Worm (Caenorhabditis elegans) whole organism, L3 larva: ENCODE results near the gene sptf-2.

ENCODE experiments used
- R02D3.7 ChIP-seq: fragments of 150-350 bp; optimal IDR thresholded peaks from 2 replicates; lab custom pipeline; 2014; ENCODE audit warnings: missing biosample characterization, missing genetic modification characterization
- ZK546.5 ChIP-seq: sonication (generic microtip); optimal IDR thresholded peaks from 2 replicates; lab custom pipeline; 2017; ENCODE audit warnings: missing biosample characterization, missing genetic modification characterization
- aly-2 ChIP-seq: fragments of 150-350 bp; optimal IDR thresholded peaks from 2 replicates; lab custom pipeline; 2014; ENCODE audit warnings: missing biosample characterization, missing genetic modification characterization
- ceh-28 ChIP-seq: fragments of 150-350 bp; optimal IDR thresholded peaks from 2 replicates; lab custom pipeline; 2014; ENCODE audit warnings: missing biosample characterization, missing genetic modification reagents, missing genetic modification characterization
- ceh-9 ChIP-seq: sonication (generic microtip); optimal IDR thresholded peaks from 2 replicates; lab custom pipeline; 2018; ENCODE audit warnings: missing biosample characterization, missing genetic modification characterization
- daf-12 ChIP-seq: fragments of 150-350 bp; optimal IDR thresholded peaks from 2 replicates; lab custom pipeline; 2014; ENCODE audit warnings: missing biosample characterization, missing genetic modification reagents, missing genetic modification characterization
- egl-27 ChIP-seq: sonication (generic microtip); optimal IDR thresholded peaks from 4 replicates; lab custom pipeline; 2017; ENCODE audit warnings: missing biosample characterization, missing genetic modification reagents, missing genetic modification characterization
- egl-5 ChIP-seq: fragments of 150-350 bp; optimal IDR thresholded peaks from 2 replicates; lab custom pipeline; 2017; ENCODE audit warnings: missing biosample characterization, missing genetic modification reagents, missing genetic modification characterization, inconsistent platforms
- elt-1 ChIP-seq: fragments of 150-350 bp; optimal IDR thresholded peaks from 2 replicates; lab custom pipeline; 2014; ENCODE audit warnings: missing biosample characterization, missing genetic modification characterization
- elt-2 ChIP-seq: sonication (generic microtip); optimal IDR thresholded peaks from 2 replicates; lab custom pipeline; 2016; ENCODE audit warnings: missing genetic modification reagents, mild to moderate bottlenecking, missing genetic modification characterization, missing compliant biosample characterization
- fkh-2 ChIP-seq: fragments of 150-350 bp; optimal IDR thresholded peaks from 2 replicates; lab custom pipeline; 2014; ENCODE audit warnings: missing biosample characterization, missing genetic modification reagents, missing genetic modification characterization
- fos-1 ChIP-seq: fragments of 150-350 bp; optimal IDR thresholded peaks from 2 replicates; lab custom pipeline; 2014; ENCODE audit warnings: missing biosample characterization, missing genetic modification characterization
- hmg-11 ChIP-seq: sonication (generic microtip); optimal IDR thresholded peaks from 2 replicates; lab custom pipeline; 2016; ENCODE audit warnings: missing genetic modification characterization, missing compliant biosample characterization
- jun-1 ChIP-seq: fragments of 150-350 bp; optimal IDR thresholded peaks from 2 replicates; lab custom pipeline; 2014; ENCODE audit warnings: missing biosample characterization, missing genetic modification reagents, missing genetic modification characterization
- lin-15B ChIP-seq: fragments of 150-350 bp; optimal IDR thresholded peaks from 2 replicates; lab custom pipeline; 2014; ENCODE audit warnings: missing biosample characterization, missing genetic modification characterization
- mdl-1 ChIP-seq: fragments of 150-350 bp; optimal IDR thresholded peaks from 2 replicates; lab custom pipeline; 2014; ENCODE audit warnings: missing biosample characterization, missing genetic modification characterization
- mml-1 ChIP-seq: fragments of 150-350 bp; sonication (generic microtip); optimal IDR thresholded peaks from 3 replicates; lab custom pipeline; 2014; ENCODE audit warnings: missing biosample characterization, missing genetic modification characterization
- nfya-1 ChIP-seq: sonication (generic microtip); optimal IDR thresholded peaks from 2 replicates; lab custom pipeline; 2017; ENCODE audit warnings: missing genetic modification characterization, mild to moderate bottlenecking, missing compliant biosample characterization, antibody characterized with exemption, moderate library complexity; ENCODE audit not compliant: insufficient read depth
- nhr-12 ChIP-seq: fragments of 150-350 bp; optimal IDR thresholded peaks from 2 replicates; lab custom pipeline; 2014; ENCODE audit warnings: missing biosample characterization, missing genetic modification characterization
- nhr-23 ChIP-seq: fragments of 150-350 bp; optimal IDR thresholded peaks from 2 replicates; lab custom pipeline; 2014; ENCODE audit warnings: missing biosample characterization, missing genetic modification reagents, missing genetic modification characterization
- nhr-237 ChIP-seq: fragments of 150-350 bp; optimal IDR thresholded peaks from 2 replicates; lab custom pipeline; 2014; ENCODE audit warnings: missing biosample characterization, missing genetic modification characterization
- nhr-25 ChIP-seq: sonication (generic microtip); optimal IDR thresholded peaks from 2 replicates; lab custom pipeline; 2017; ENCODE audit warnings: missing biosample characterization, missing genetic modification characterization
- nhr-43 ChIP-seq: sonication (generic microtip); optimal IDR thresholded peaks from 2 replicates; lab custom pipeline; 2016; ENCODE audit warnings: mild to moderate bottlenecking, missing genetic modification characterization, missing compliant biosample characterization; ENCODE audit not compliant: poor library complexity, severe bottlenecking
- nhr-67 ChIP-seq: fragments of 150-350 bp; optimal IDR thresholded peaks from 2 replicates; lab custom pipeline; 2014; ENCODE audit warnings: missing biosample characterization, missing genetic modification characterization
- nhr-76 ChIP-seq: fragments of 150-350 bp; sonication (generic microtip); optimal IDR thresholded peaks from 5 replicates; lab custom pipeline; 2014; ENCODE audit warnings: missing biosample characterization, missing genetic modification characterization
- nhr-77 ChIP-seq: fragments of 150-350 bp; optimal IDR thresholded peaks from 2 replicates; lab custom pipeline; 2014; ENCODE audit warnings: missing biosample characterization, missing genetic modification characterization
- pha-4 ChIP-seq: fragments of 150-350 bp; optimal IDR thresholded peaks from 2 replicates; lab custom pipeline; 2014; ENCODE audit warnings: missing biosample characterization, missing genetic modification reagents, missing genetic modification characterization
- skn-1 ChIP-seq: fragments of 150-350 bp; optimal IDR thresholded peaks from 2 replicates; lab custom pipeline; 2014; ENCODE audit warnings: missing biosample characterization, missing genetic modification characterization
- unc-39 ChIP-seq: sonication (generic microtip); optimal IDR thresholded peaks from 4 replicates; lab custom pipeline; 2017; ENCODE audit warnings: missing biosample characterization, missing genetic modification characterization
- unc-62 ChIP-seq: fragments of 150-350 bp; sonication (generic microtip); optimal IDR thresholded peaks from 4 replicates; lab custom pipeline; 2014; ENCODE audit warnings: missing biosample characterization, missing genetic modification reagents, missing genetic modification characterization
- zag-1 ChIP-seq: fragments of 150-350 bp; optimal IDR thresholded peaks from 2 replicates; lab custom pipeline; 2014; ENCODE audit warnings: missing biosample characterization, missing genetic modification characterization
- ztf-11 ChIP-seq: fragments of 150-350 bp; optimal IDR thresholded peaks from 2 replicates; lab custom pipeline; 2014; ENCODE audit warnings: missing biosample characterization, missing genetic modification characterization
- ztf-4 ChIP-seq: fragments of 150-350 bp; optimal IDR thresholded peaks from 2 replicates; lab custom pipeline; 2014; ENCODE audit warnings: missing biosample characterization, missing genetic modification characterization

Gene sptf-2

DNA sequence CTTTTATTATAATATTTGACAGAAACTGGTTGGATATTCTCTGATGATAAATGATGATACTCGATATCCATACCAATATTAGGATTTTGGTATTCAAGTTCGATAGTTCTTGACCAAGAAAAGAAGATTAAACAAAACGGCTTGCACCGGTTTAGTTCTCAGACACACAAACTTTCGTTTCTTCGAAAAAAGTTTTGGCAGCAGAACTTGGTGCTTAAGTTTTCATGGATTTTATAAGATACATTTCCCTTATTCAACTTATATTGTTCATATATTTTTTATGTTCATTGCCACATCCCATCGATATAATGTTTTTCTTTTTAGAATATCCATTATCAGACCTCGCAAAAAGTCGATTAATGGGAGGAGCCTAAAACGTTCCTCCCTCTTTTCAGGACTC lies 34.6 kb upstream of the sptf-2 start, which contains the start of gene aptf-4:
aptf-4 (plus strand) TSS at position 301 of the 400 bp plus-strand sequence.
- no peak for TF ChIP-seq nhr-23 (tag; lab: Kevin White, UChicago)
- TF ChIP-seq mml-1 (tag; lab: Kevin White, UChicago), result no peak
- no peak for TF ChIP-seq aly-2 (tag; lab: Kevin White, UChicago)

ce11 chrII:8593840-8594625 lies 31.2 kb upstream of the sptf-2 start, which contains the start of gene aptf-3:
Gene aptf-3, plus strand, starts transcription at chrII:8594190.
- TF ChIP-seq R02D3.7 (tag; lab: Kevin White, UChicago) (no peak), egl-27 (tag; lab: Kevin White, UChicago) (no peak), zag-1 (no peak), nhr-67 (no peak), jun-1 (no peak), ZK546.5 (tag; lab: Kevin White, UChicago) (no peak), ztf-11 (tag; lab: Kevin White, UChicago) (no peak), hmg-11 (tag; lab: Kevin White, UChicago) (no peak), unc-62 (no peak), fos-1 (tag; lab: Kevin White, UChicago) (no peak)

ce11 chrII:8599214-8599613 lies 26.0 kb upstream of the sptf-2 start, which contains the start of gene F28C6.5:
Gene F28C6.5, plus strand, starts transcription at chrII:8599514.
- TF ChIP-seq egl-5 (tag; lab: Kevin White, UChicago) (no peak), lin-15B (no peak), ceh-9 (tag; lab: Kevin White, UChicago) (no peak), daf-12 (tag; lab: Kevin White, UChicago) (no peak), nfya-1 (tag; lab: Kevin White, UChicago) (no peak), nhr-23 (tag; lab: Kevin White, UChicago) (no peak), nhr-67 (no peak), egl-27 (tag; lab: Kevin White, UChicago) (no peak), nhr-25 (tag; lab: Kevin White, UChicago) (no peak), ceh-28 (tag; lab: Kevin White, UChicago) (no peak), pha-4 (tag; lab: Kevin White, UChicago) (no peak), mdl-1 (tag; lab: Kevin White, UChicago) (no peak), nhr-43 (tag; lab: Kevin White, UChicago) (no peak), fkh-2 (tag; lab: Kevin White, UChicago) (no peak), ztf-11 (tag; lab: Kevin White, UChicago) (no peak), zag-1 (no peak), unc-39 (no peak)

DNA sequence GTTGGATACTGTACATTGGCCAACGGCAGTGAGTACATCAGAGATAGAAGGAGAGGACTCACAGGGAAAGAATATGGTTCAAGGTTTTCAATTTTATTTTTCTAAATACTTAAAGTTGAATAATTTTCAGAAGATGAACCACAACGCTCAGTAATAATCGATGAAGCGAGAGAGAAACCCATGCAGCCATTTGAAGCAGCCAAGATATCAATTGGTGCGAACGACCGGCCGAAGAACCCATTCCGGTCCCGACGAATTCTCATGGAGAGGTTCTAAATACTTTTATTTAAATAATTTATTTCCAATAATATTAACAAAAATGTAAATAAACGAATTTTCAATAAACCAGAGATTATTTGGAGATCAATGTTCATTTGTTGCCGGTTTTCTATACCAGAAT lies 25.1 kb upstream of the sptf-2 start, which contains the start of gene pigg-1:
pigg-1 (minus strand) TSS at position 101 of the 400 bp plus-strand sequence.
- TF ChIP-seq nhr-43 (tag; lab: Kevin White, UChicago) (no peak), skn-1 (tag; lab: Kevin White, UChicago) (no peak), aly-2 (tag; lab: Kevin White, UChicago) (no peak), elt-2 (no peak), lin-15B (no peak), mml-1 (tag; lab: Kevin White, UChicago) (no peak), jun-1 (no peak), ztf-4 (tag; lab: Kevin White, UChicago) (no peak), R02D3.7 (tag; lab: Kevin White, UChicago) (no peak), ZK546.5 (tag; lab: Kevin White, UChicago) (no peak), fkh-2 (tag; lab: Kevin White, UChicago) (no peak), nhr-76 (tag; lab: Kevin White, UChicago) (no peak), nhr-237 (tag; lab: Kevin White, UChicago) (no peak), unc-62 (no peak), elt-1 (tag; lab: Kevin White, UChicago) (no peak), egl-5 (tag; lab: Kevin White, UChicago) (no peak), nhr-77 (tag; lab: Kevin White, UChicago) (no peak), fos-1 (tag; lab: Kevin White, UChicago) (no peak), mdl-1 (tag; lab: Kevin White, UChicago) (no peak), nhr-12 (tag; lab: Kevin White, UChicago) (no peak)
